1 fruit fly cellular context compared by ENCODE assay signal in the genomic region with DNA sequence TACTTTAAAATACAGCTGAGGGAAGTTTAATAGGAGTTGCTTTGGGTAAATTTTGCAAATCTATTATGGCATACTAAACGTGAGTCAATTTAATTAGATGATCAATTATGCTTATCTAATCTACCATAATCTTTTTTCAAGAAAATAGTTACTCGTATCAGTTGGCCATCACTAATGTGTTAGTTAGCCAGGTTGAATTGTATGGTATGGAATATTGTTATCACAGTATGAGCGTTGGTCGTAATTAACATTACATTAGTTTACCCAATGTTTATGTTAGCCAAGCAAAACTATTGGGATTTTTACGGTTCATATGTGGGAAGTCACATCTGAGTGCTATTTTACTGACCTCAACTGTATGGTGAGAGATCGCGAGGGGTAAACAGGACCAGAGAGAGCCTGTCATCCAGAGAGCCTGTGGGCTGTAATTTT.
A peak's percentile ranks its signal among the peaks of the same experiment; 100 is the strongest.
TF ChIP-seq lines count a peak whose summit lies in the region.

No protein-coding gene starts in this region.

TF ChIP-seq in whole organism, embryonic, 481 proteins besides CTCF, POLR2A, EP300 and RAD21 (continued from another document and continues in another):
- 0 out of 2 replicates have a peak, but pooled peaks have one; percentile 31 for TF ChIP-seq Awh (GFP tag; IDR thresholded peaks at IDR 0.05; lab: Robert Waterston, UW)
- peak; percentile 55 for TF ChIP-seq cwo (GFP tag; optimal IDR thresholded peaks at IDR 0.05; lab: Kevin White, UChicago)
- peak; percentile 55 for TF ChIP-seq odd (GFP tag; optimal IDR thresholded peaks at IDR 0.05; lab: Kevin White, UChicago)
- TF ChIP-seq dmrt11E (tag; optimal IDR thresholded peaks at IDR 0.05; lab: Kevin White, UChicago) = peak; percentile 95
- TF ChIP-seq CG10543 (GFP tag; optimal IDR thresholded peaks at IDR 0.05; lab: Kevin White, UChicago) = no peak
- no peak for TF ChIP-seq CG17568 (GFP tag; optimal IDR thresholded peaks at IDR 0.05; lab: Kevin White, UChicago)
- no peak for TF ChIP-seq ap (GFP tag; IDR thresholded peaks at IDR 0.05; lab: Robert Waterston, UW)
- TF ChIP-seq CG17361 (GFP tag; IDR thresholded peaks at IDR 0.05; lab: Robert Waterston, UW) = peak; percentile 92; the same call in 2 of the 3 replicates
- TF ChIP-seq CrebB (tag; optimal IDR thresholded peaks at IDR 0.05; lab: Kevin White, UChicago) = peak; percentile 19
- TF ChIP-seq her (GFP tag; optimal IDR thresholded peaks at IDR 0.05; lab: Kevin White, UChicago) = peak; percentile 41
- TF ChIP-seq Ets97D (GFP tag; optimal IDR thresholded peaks at IDR 0.05; lab: Kevin White, UChicago) = no peak
- peak; percentile 40 for TF ChIP-seq Meics (GFP tag; optimal IDR thresholded peaks at IDR 0.05; lab: Kevin White, UChicago)
- TF ChIP-seq org-1 (GFP tag; optimal IDR thresholded peaks at IDR 0.05; lab: Kevin White, UChicago) = peak; percentile 83
- TF ChIP-seq Hey (tag; optimal IDR thresholded peaks at IDR 0.05; lab: Kevin White, UChicago) = no peak
- peak; percentile 93 for TF ChIP-seq CG14710 (tag; optimal IDR thresholded peaks at IDR 0.05; lab: Kevin White, UChicago)
- TF ChIP-seq Hsf (GFP tag; optimal IDR thresholded peaks at IDR 0.05; lab: Kevin White, UChicago) = peak; percentile 75
- TF ChIP-seq ara (GFP tag; IDR thresholded peaks at IDR 0.05; lab: Robert Waterston, UW) = 0 out of 2 replicates have a peak, but pooled peaks have one; percentile 23
- TF ChIP-seq tll (GFP tag; optimal IDR thresholded peaks at IDR 0.05; lab: Kevin White, UChicago) = peak in 1 of 2 experiments; percentile 96
- peak; percentile 77 for TF ChIP-seq CG7271 (tag; optimal IDR thresholded peaks at IDR 0.05; lab: Kevin White, UChicago)
- TF ChIP-seq tin (GFP tag; optimal IDR thresholded peaks at IDR 0.05; lab: Kevin White, UChicago) = peak; percentile 68
- TF ChIP-seq Bdp1 (GFP tag; optimal IDR thresholded peaks at IDR 0.05; lab: Kevin White, UChicago) = peak; percentile 68
- TF ChIP-seq gcm (GFP tag; optimal IDR thresholded peaks at IDR 0.05; lab: Kevin White, UChicago) = peak; percentile 80
- no peak for TF ChIP-seq Dp (GFP tag; optimal IDR thresholded peaks at IDR 0.05; lab: Kevin White, UChicago)
- TF ChIP-seq CG3163 (GFP tag; optimal IDR thresholded peaks at IDR 0.05; lab: Kevin White, UChicago) = peak; percentile 55
- peak; percentile 48 for TF ChIP-seq PHDP (tag; optimal IDR thresholded peaks at IDR 0.05; lab: Kevin White, UChicago)
- TF ChIP-seq tup (GFP tag; optimal IDR thresholded peaks at IDR 0.05; lab: Kevin White, UChicago) = no peak
- no peak for TF ChIP-seq danr (GFP tag; IDR thresholded peaks at IDR 0.05; lab: Robert Waterston, UW)
- peak; percentile 66 for TF ChIP-seq jumu (GFP tag; optimal IDR thresholded peaks at IDR 0.05; lab: Kevin White, UChicago)
- TF ChIP-seq onecut (GFP tag; IDR thresholded peaks at IDR 0.05; lab: Robert Waterston, UW) = peak; percentile 26; the same call in 1 of the 2 replicates
- peak; percentile 77 for TF ChIP-seq Oli (tag; optimal IDR thresholded peaks at IDR 0.05; lab: Kevin White, UChicago)
- TF ChIP-seq wor (GFP tag; IDR thresholded peaks at IDR 0.05; lab: Robert Waterston, UW) = no peak
- TF ChIP-seq CG2678 (tag; optimal IDR thresholded peaks at IDR 0.05; lab: Kevin White, UChicago) = peak; percentile 79
- TF ChIP-seq toy (GFP tag; IDR thresholded peaks at IDR 0.05; lab: Robert Waterston, UW) = no peak
- TF ChIP-seq seq (GFP tag; IDR thresholded peaks at IDR 0.05; lab: Robert Waterston, UW) = 0 out of 2 replicates have a peak, but pooled peaks have one; percentile 37
- peak; percentile 33 for TF ChIP-seq stwl (tag; optimal IDR thresholded peaks at IDR 0.05; lab: Kevin White, UChicago)
- peak; percentile 72 for TF ChIP-seq CG8765 (GFP tag; IDR thresholded peaks at IDR 0.05; lab: Robert Waterston, UW)
- TF ChIP-seq Ptx1 (GFP tag; IDR thresholded peaks at IDR 0.05; lab: Robert Waterston, UW) = peak; percentile 64
- TF ChIP-seq CG9876 (GFP tag; optimal IDR thresholded peaks at IDR 0.05; lab: Kevin White, UChicago) = peak; percentile 42
- TF ChIP-seq hkb (optimal IDR thresholded peaks at IDR 0.05; lab: Kevin White, UChicago) = no peak
- peak; percentile 42; the same call in 1 of the 2 replicates for TF ChIP-seq hkb (GFP tag; IDR thresholded peaks at IDR 0.05; lab: Robert Waterston, UW)
- peak; percentile 48 for TF ChIP-seq pho (GFP tag; optimal IDR thresholded peaks at IDR 0.05; lab: Kevin White, UChicago)
- peak; percentile 5 for TF ChIP-seq CG11723 (GFP tag; optimal IDR thresholded peaks at IDR 0.05; lab: Kevin White, UChicago)
- peak; percentile 52; the same call in 1 of the 3 replicates for TF ChIP-seq Optix (GFP tag; IDR thresholded peaks at IDR 0.05; lab: Robert Waterston, UW)
- TF ChIP-seq CG10209 (GFP tag; optimal IDR thresholded peaks at IDR 0.05; lab: Kevin White, UChicago) = peak; percentile 80
- TF ChIP-seq CG10654 (GFP tag; optimal IDR thresholded peaks at IDR 0.05; lab: Kevin White, UChicago) = peak; percentile 53
- peak; percentile 71 for TF ChIP-seq CHES-1-like (GFP tag; optimal IDR thresholded peaks at IDR 0.05; lab: Kevin White, UChicago)
- TF ChIP-seq CG12219 (GFP tag; optimal IDR thresholded peaks at IDR 0.05; lab: Kevin White, UChicago) = peak; percentile 66
- TF ChIP-seq CG7786 (GFP tag; optimal IDR thresholded peaks at IDR 0.05; lab: Kevin White, UChicago) = peak; percentile 80
- TF ChIP-seq CG2202 (tag; optimal IDR thresholded peaks at IDR 0.05; lab: Kevin White, UChicago) = peak; percentile 81
- 0 out of 2 replicates have a peak, but pooled peaks have one; percentile 11 for TF ChIP-seq rib (GFP tag; IDR thresholded peaks at IDR 0.05; lab: Robert Waterston, UW)
- TF ChIP-seq CG11456 (GFP tag; IDR thresholded peaks at IDR 0.05; lab: Robert Waterston, UW) = no peak
- peak; percentile 74 for TF ChIP-seq CG4820 (GFP tag; optimal IDR thresholded peaks at IDR 0.05; lab: Kevin White, UChicago)
- peak; percentile 58 for TF ChIP-seq Myb (GFP tag; optimal IDR thresholded peaks at IDR 0.05; lab: Kevin White, UChicago)
- TF ChIP-seq dmrt99B (tag; optimal IDR thresholded peaks at IDR 0.05; lab: Kevin White, UChicago) = peak; percentile 66
- peak; percentile 84 for TF ChIP-seq nmo (GFP tag; optimal IDR thresholded peaks at IDR 0.05; lab: Kevin White, UChicago)
- 0 out of 3 replicates have a peak, but pooled peaks have one; percentile 32 for TF ChIP-seq otp (GFP tag; IDR thresholded peaks at IDR 0.05; lab: Robert Waterston, UW)
- TF ChIP-seq CG11093 (GFP tag; IDR thresholded peaks at IDR 0.05; lab: Robert Waterston, UW) = 0 out of 3 replicates have a peak, but pooled peaks have one; percentile 50
- no peak for TF ChIP-seq CG13287 (GFP tag; IDR thresholded peaks at IDR 0.05; lab: Robert Waterston, UW; ENCODE audit: partially characterized antibody)
- TF ChIP-seq hb (GFP tag; IDR thresholded peaks at IDR 0.05; lab: Robert Waterston, UW; ENCODE audit: partially characterized antibody) = no peak
- no peak for TF ChIP-seq trh (GFP tag; optimal IDR thresholded peaks at IDR 0.05; lab: Kevin White, UChicago)
- TF ChIP-seq lab (GFP tag; optimal IDR thresholded peaks at IDR 0.05; lab: Kevin White, UChicago) = peak; percentile 77
- TF ChIP-seq fd96Cb (tag; optimal IDR thresholded peaks at IDR 0.05; lab: Kevin White, UChicago) = peak; percentile 68
- TF ChIP-seq Mrtf (GFP tag; IDR thresholded peaks at IDR 0.05; lab: Robert Waterston, UW) = no peak
- no peak for TF ChIP-seq Nf-YC (tag; optimal IDR thresholded peaks at IDR 0.05; lab: Kevin White, UChicago)
- TF ChIP-seq CG13624 (GFP tag; optimal IDR thresholded peaks at IDR 0.05; lab: Kevin White, UChicago) = peak; percentile 55
- TF ChIP-seq Trl (optimal IDR thresholded peaks at IDR 0.05; lab: Kevin White, UChicago) = peak in 1 of 2 experiments; percentile 73
- TF ChIP-seq Trl (GFP tag; optimal IDR thresholded peaks at IDR 0.05; lab: Kevin White, UChicago) = peak; percentile 57
- no peak for TF ChIP-seq NFAT (GFP tag; IDR thresholded peaks at IDR 0.05; lab: Robert Waterston, UW)
- TF ChIP-seq CG13296 (GFP tag; optimal IDR thresholded peaks at IDR 0.05; lab: Kevin White, UChicago) = peak; percentile 27
- TF ChIP-seq CG10274 (GFP tag; optimal IDR thresholded peaks at IDR 0.05; lab: Kevin White, UChicago) = peak; percentile 22
- peak; percentile 32 for TF ChIP-seq Sry-δ (GFP tag; optimal IDR thresholded peaks at IDR 0.05; lab: Kevin White, UChicago)
- peak; percentile 34; the same call in 1 of the 2 replicates for TF ChIP-seq CG17328 (GFP tag; IDR thresholded peaks at IDR 0.05; lab: Robert Waterston, UW)
- TF ChIP-seq CG33213 (GFP tag; optimal IDR thresholded peaks at IDR 0.05; lab: Kevin White, UChicago) = peak; percentile 50
- TF ChIP-seq zfh2 (GFP tag; optimal IDR thresholded peaks at IDR 0.05; lab: Kevin White, UChicago) = no peak
- TF ChIP-seq Fer3 (tag; optimal IDR thresholded peaks at IDR 0.05; lab: Kevin White, UChicago) = peak; percentile 24
- TF ChIP-seq tx (GFP tag; optimal IDR thresholded peaks at IDR 0.05; lab: Kevin White, UChicago) = peak; percentile 54
- no peak for TF ChIP-seq CG2889 (GFP tag; IDR thresholded peaks at IDR 0.05; lab: Robert Waterston, UW)
- TF ChIP-seq disco-r (GFP tag; optimal IDR thresholded peaks at IDR 0.05; lab: Kevin White, UChicago) = peak; percentile 60
- TF ChIP-seq Side (GFP tag; optimal IDR thresholded peaks at IDR 0.05; lab: Kevin White, UChicago) = peak; percentile 79
- peak; percentile 30 for TF ChIP-seq CG8281 (tag; optimal IDR thresholded peaks at IDR 0.05; lab: Kevin White, UChicago)
- TF ChIP-seq slbo (GFP tag; IDR thresholded peaks at IDR 0.05; lab: Robert Waterston, UW) = no peak
- peak; percentile 41; the same call in 1 of the 2 replicates for TF ChIP-seq CG14441 (GFP tag; IDR thresholded peaks at IDR 0.05; lab: Robert Waterston, UW)
- TF ChIP-seq CG1647 (GFP tag; optimal IDR thresholded peaks at IDR 0.05; lab: Kevin White, UChicago) = peak; percentile 41
- peak; percentile 5 for TF ChIP-seq Sry-β (GFP tag; optimal IDR thresholded peaks at IDR 0.05; lab: Kevin White, UChicago)
- peak; percentile 73 to 89 for TF ChIP-seq chif (GFP tag; optimal IDR thresholded peaks at IDR 0.05; lab: Kevin White, UChicago)
- TF ChIP-seq CG32772 (GFP tag; IDR thresholded peaks at IDR 0.05; lab: Robert Waterston, UW) = 0 out of 2 replicates have a peak, but pooled peaks have one; percentile 29
- TF ChIP-seq pb (GFP tag; optimal IDR thresholded peaks at IDR 0.05; lab: Kevin White, UChicago) = peak; percentile 72
- TF ChIP-seq CG3838 (GFP tag; optimal IDR thresholded peaks at IDR 0.05; lab: Kevin White, UChicago) = peak; percentile 4
- peak; percentile 51 for TF ChIP-seq HLH54F (GFP tag; optimal IDR thresholded peaks at IDR 0.05; lab: Kevin White, UChicago)
- peak; percentile 35 for TF ChIP-seq CG30020 (tag; optimal IDR thresholded peaks at IDR 0.05; lab: Kevin White, UChicago)
- no peak for TF ChIP-seq nerfin-2 (GFP tag; IDR thresholded peaks at IDR 0.05; lab: Robert Waterston, UW; ENCODE audit: partially characterized antibody)
- TF ChIP-seq CG31224 (GFP tag; IDR thresholded peaks at IDR 0.05; lab: Robert Waterston, UW) = no peak
- no peak for TF ChIP-seq fru (optimal IDR thresholded peaks at IDR 0.05; lab: Kevin White, UChicago)
- TF ChIP-seq Blimp-1 (GFP tag; optimal IDR thresholded peaks at IDR 0.05; lab: Kevin White, UChicago) = peak; percentile 59
- TF ChIP-seq CG12104 (GFP tag; optimal IDR thresholded peaks at IDR 0.05; lab: Kevin White, UChicago) = peak; percentile 49
- peak; percentile 54 for TF ChIP-seq CG9437 (GFP tag; optimal IDR thresholded peaks at IDR 0.05; lab: Kevin White, UChicago)
- peak; percentile 32; the same call in 1 of the 3 replicates for TF ChIP-seq tgo (GFP tag; IDR thresholded peaks at IDR 0.05; lab: Robert Waterston, UW)
- TF ChIP-seq Tbp (GFP tag; optimal IDR thresholded peaks at IDR 0.05; lab: Kevin White, UChicago) = no peak
- 0 out of 2 replicates have a peak, but pooled peaks have one; percentile 35 for TF ChIP-seq Rfx (GFP tag; IDR thresholded peaks at IDR 0.05; lab: Robert Waterston, UW)
- TF ChIP-seq Usf (GFP tag; optimal IDR thresholded peaks at IDR 0.05; lab: Kevin White, UChicago) = peak; percentile 75
- peak; percentile 47 for TF ChIP-seq CG12659 (GFP tag; optimal IDR thresholded peaks at IDR 0.05; lab: Kevin White, UChicago)
- TF ChIP-seq eyg (GFP tag; optimal IDR thresholded peaks at IDR 0.05; lab: Kevin White, UChicago) = no peak
- peak; percentile 86 for TF ChIP-seq CG10267 (tag; optimal IDR thresholded peaks at IDR 0.05; lab: Kevin White, UChicago)
- TF ChIP-seq Med (GFP tag; lab: Kevin White, UChicago) = peak; percentile 81
- TF ChIP-seq Jarid2 (GFP tag; optimal IDR thresholded peaks at IDR 0.05; lab: Kevin White, UChicago) = peak; percentile 5
- TF ChIP-seq YL-1 (GFP tag; optimal IDR thresholded peaks at IDR 0.05; lab: Kevin White, UChicago) = peak; percentile 26
- no peak for TF ChIP-seq fd64A (GFP tag; optimal IDR thresholded peaks at IDR 0.05; lab: Kevin White, UChicago)
- no peak for TF ChIP-seq CG7987 (GFP tag; optimal IDR thresholded peaks at IDR 0.05; lab: Kevin White, UChicago)
- TF ChIP-seq Xrp1 (GFP tag; IDR thresholded peaks at IDR 0.05; lab: Robert Waterston, UW) = peak; percentile 81
- peak; percentile 64 for TF ChIP-seq CG10959 (GFP tag; IDR thresholded peaks at IDR 0.05; lab: Robert Waterston, UW)
- TF ChIP-seq amos (GFP tag; IDR thresholded peaks at IDR 0.05; lab: Robert Waterston, UW; ENCODE audit: partially characterized antibody) = no peak
- TF ChIP-seq Camta (GFP tag; optimal IDR thresholded peaks at IDR 0.05; lab: Kevin White, UChicago) = peak; percentile 56
- TF ChIP-seq bcd (GFP tag; optimal IDR thresholded peaks at IDR 0.05; lab: Kevin White, UChicago) = peak; percentile 52
- peak; percentile 95 for TF ChIP-seq zen (tag; optimal IDR thresholded peaks at IDR 0.05; lab: Kevin White, UChicago)
- peak; percentile 55 for TF ChIP-seq tap (tag; optimal IDR thresholded peaks at IDR 0.05; lab: Kevin White, UChicago)
- peak; percentile 58; the same call in 1 of the 2 replicates for TF ChIP-seq sens-2 (GFP tag; IDR thresholded peaks at IDR 0.05; lab: Robert Waterston, UW)
- TF ChIP-seq CG4617 (GFP tag; optimal IDR thresholded peaks at IDR 0.05; lab: Kevin White, UChicago; ENCODE audit: borderline replicate concordance) = peak; percentile 7
- TF ChIP-seq CoRest (tag; optimal IDR thresholded peaks at IDR 0.05; lab: Kevin White, UChicago) = peak; percentile 83
- TF ChIP-seq kah (GFP tag; optimal IDR thresholded peaks at IDR 0.05; lab: Kevin White, UChicago) = no peak
- peak; percentile 65 for TF ChIP-seq Spps (tag; optimal IDR thresholded peaks at IDR 0.05; lab: Kevin White, UChicago)
- no peak for TF ChIP-seq Dll (GFP tag; IDR thresholded peaks at IDR 0.05; lab: Robert Waterston, UW; ENCODE audit: partially characterized antibody)
- TF ChIP-seq CG3281 (GFP tag; optimal IDR thresholded peaks at IDR 0.05; lab: Kevin White, UChicago) = peak; percentile 57
- peak; percentile 31; the same call in 1 of the 2 replicates for TF ChIP-seq H2.0 (GFP tag; IDR thresholded peaks at IDR 0.05; lab: Robert Waterston, UW)
